Worm (Caenorhabditis elegans): ENCODE measurements around the gene Y22D7AL.4.

The Y22D7AL.4 gene

DNA sequence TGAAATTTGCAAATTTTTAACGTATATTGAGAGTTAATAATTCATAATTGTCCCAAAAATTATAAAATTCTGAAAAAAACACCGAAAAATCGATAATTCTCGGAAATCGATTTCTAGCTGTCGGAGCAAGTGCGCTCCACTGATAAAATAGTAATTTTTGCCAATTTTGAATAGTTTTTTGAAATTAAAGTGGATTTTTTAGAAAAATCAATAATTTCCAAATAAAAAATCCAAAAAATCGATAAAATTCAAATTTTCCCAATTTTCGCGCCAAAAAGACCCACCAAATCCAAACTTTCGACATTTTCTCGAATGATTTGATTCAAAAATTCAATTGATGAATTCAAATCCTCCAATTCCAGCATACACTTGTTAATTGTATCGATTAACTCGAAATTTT, 15.5 kb upstream of the Y22D7AL.4 start:
- TF ChIP-seq ceh-39 (tag; optimal IDR thresholded peaks at IDR 0.05): no peak
- TF ChIP-seq mls-2 (tag; optimal IDR thresholded peaks at IDR 0.05): no peak
- TF ChIP-seq M03D4.4 (tag; optimal IDR thresholded peaks at IDR 0.05): no peak
- no peak for TF ChIP-seq flh-1 (GFP tag; optimal IDR thresholded peaks at IDR 0.05)
- no peak for TF ChIP-seq nhr-12 (tag; optimal IDR thresholded peaks at IDR 0.05)
- no peak for TF ChIP-seq unc-62 (GFP tag; optimal IDR thresholded peaks at IDR 0.05)
- no peak for TF ChIP-seq mab-5 (tag; optimal IDR thresholded peaks at IDR 0.05)
- TF ChIP-seq zip-8 (tag; optimal IDR thresholded peaks at IDR 0.05): no peak
- no peak for TF ChIP-seq ceh-43 (GFP tag; optimal IDR thresholded peaks at IDR 0.05)
- TF ChIP-seq sem-2 (GFP tag; optimal IDR thresholded peaks at IDR 0.05): no peak
- TF ChIP-seq lin-13 (tag; optimal IDR thresholded peaks at IDR 0.05): no peak
- TF ChIP-seq pha-4 (tag; optimal IDR thresholded peaks at IDR 0.05): no peak

DNA sequence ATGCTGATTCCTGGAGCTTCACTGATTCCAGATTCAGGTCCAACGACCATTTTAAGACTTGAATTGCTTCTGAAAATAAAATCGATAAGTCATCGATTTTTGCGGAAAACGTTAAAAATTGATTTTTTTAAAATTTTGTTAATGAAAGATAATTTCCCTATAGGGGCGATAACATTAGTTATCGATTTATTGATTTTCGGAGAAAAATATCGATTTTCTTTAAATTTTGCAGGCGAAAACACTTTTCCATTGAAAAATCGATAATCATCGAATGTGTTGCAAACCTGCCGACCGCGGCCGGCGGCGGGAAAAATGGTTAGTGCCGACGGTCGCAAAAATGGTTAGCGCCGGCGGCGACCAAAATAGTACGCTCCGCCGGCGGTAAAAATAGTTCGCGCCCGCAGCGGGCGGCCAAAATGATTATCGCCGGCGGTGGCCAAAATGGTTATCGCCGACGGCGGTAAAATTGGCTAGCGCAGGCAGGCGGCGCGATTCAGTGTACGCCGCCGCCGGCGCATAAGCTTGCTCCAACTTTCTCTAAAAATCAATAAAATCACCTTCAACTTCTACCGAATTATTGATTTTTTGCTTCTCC, 13.4 kb upstream of the Y22D7AL.4 start:
- TF ChIP-seq unc-62 (GFP tag; optimal IDR thresholded peaks at IDR 0.05) (no peak), snpc-4 (tag; optimal IDR thresholded peaks at IDR 0.05) (no peak), hlh-1 (tag; optimal IDR thresholded peaks at IDR 0.05) (no peak), zip-8 (tag; optimal IDR thresholded peaks at IDR 0.05) (no peak), unc-39 (tag; optimal IDR thresholded peaks at IDR 0.05) (no peak), unc-120 (tag; optimal IDR thresholded peaks at IDR 0.05; ENCODE audit: poor library complexity, severe bottlenecking) (no peak), cnd-1 (tag; optimal IDR thresholded peaks at IDR 0.05) (no peak), M03D4.4 (tag; optimal IDR thresholded peaks at IDR 0.05) (no peak), nhr-237 (tag; optimal IDR thresholded peaks at IDR 0.05) (no peak), lin-13 (tag; optimal IDR thresholded peaks at IDR 0.05) (no peak), ztf-11 (tag; optimal IDR thresholded peaks at IDR 0.05) (no peak), ham-2 (GFP tag; optimal IDR thresholded peaks at IDR 0.05) (no peak)

- no peak for TF ChIP-seq mls-2 (tag; optimal IDR thresholded peaks at IDR 0.05)
- TF ChIP-seq ceh-39 (tag; optimal IDR thresholded peaks at IDR 0.05): no peak
- TF ChIP-seq unc-120 (tag; optimal IDR thresholded peaks at IDR 0.05; ENCODE audit: poor library complexity, severe bottlenecking): no peak
- no peak for TF ChIP-seq ham-2 (GFP tag; optimal IDR thresholded peaks at IDR 0.05)
- no peak for TF ChIP-seq nhr-76 (tag; optimal IDR thresholded peaks at IDR 0.05)
- TF ChIP-seq hlh-1 (tag; optimal IDR thresholded peaks at IDR 0.05): no peak
- no peak for TF ChIP-seq tbx-8 (GFP tag; optimal IDR thresholded peaks at IDR 0.05)
- TF ChIP-seq cnd-1 (tag; optimal IDR thresholded peaks at IDR 0.05): no peak
- TF ChIP-seq nhr-237 (tag; optimal IDR thresholded peaks at IDR 0.05): no peak
- no peak for TF ChIP-seq drap-1 (GFP tag; optimal IDR thresholded peaks at IDR 0.05)
- no peak for TF ChIP-seq nhr-28 (tag; optimal IDR thresholded peaks at IDR 0.05)
Measured at ce11 chrIII:1613933-1614332, 12.5 kb upstream of the Y22D7AL.4 start, which contains the start of gene Y22D7AL.9. Gene Y22D7AL.9 (minus strand): TSS chrIII:1614033.

DNA sequence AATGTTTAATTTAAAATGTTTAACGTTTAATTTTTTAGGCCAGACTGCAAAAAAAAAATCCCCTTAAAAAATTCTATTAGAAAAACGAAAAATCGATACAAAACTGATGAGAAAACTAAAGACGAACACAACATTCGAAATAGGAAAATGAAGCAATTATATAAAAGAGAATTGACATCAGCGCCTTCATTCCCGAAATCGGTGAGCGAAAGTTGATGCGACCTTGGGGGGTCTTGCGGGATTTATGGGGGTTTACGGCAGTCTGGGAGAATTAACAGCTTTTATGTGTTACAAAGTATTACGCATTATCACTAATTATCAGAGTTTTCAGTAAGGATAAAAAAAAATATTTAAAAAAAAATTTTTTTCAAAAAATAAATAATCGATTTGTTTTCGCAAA, 12.0 kb upstream of the Y22D7AL.4 start:
- no peak for TF ChIP-seq unc-62 (GFP tag; optimal IDR thresholded peaks at IDR 0.05)
- TF ChIP-seq blmp-1 (tag; optimal IDR thresholded peaks at IDR 0.05): peak; percentile 62

DNA sequence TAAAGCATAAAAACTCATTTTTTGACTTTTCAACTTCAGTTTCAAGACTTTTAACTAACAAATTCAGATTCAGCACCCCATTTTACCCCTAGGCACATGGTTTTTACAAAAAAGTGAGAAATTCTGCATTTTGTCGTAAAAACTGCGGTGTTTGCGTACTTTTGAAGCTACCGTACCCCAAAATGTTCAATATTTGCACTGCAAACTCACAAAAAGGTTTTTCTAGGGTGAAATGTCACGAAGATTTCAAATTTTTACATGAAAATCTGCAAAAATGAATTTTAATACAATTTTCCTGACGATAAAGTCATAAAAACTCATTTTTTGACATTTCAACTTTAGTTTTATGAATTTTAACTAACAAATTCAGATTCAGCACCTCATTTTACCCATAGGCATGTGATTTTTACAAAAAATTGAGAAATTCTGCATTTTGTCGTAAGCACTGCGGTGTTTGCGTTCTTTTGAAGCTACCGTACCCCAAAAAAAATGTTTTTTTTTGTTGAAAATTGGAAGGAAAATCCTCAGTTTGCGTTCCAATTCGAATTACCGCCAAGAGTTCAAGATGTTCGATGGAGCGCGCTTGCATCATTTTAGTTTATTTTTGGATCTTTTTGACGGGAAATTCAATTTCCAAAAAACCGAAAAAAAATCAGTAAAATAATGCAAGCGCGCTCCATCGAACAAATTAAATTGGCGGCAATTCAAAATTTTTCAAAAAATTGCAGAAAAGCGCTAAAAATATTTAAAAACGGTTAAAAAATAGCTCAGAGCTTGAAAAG, 10.0 kb upstream of the Y22D7AL.4 start:
- peak; percentile 62 for TF ChIP-seq lsy-2 (tag; optimal IDR thresholded peaks at IDR 0.05)
- no peak for TF ChIP-seq drap-1 (GFP tag; optimal IDR thresholded peaks at IDR 0.05)

ce11 chrIII:1618312-1618711, 8.1 kb upstream of the Y22D7AL.4 start:
- TF ChIP-seq lin-13 (tag; optimal IDR thresholded peaks at IDR 0.05) (no peak), ces-1 (GFP tag; optimal IDR thresholded peaks at IDR 0.05) (no peak), elt-1 (tag; optimal IDR thresholded peaks at IDR 0.05; ENCODE audit: borderline replicate concordance, insufficient read depth) (no peak), hlh-1 (tag; optimal IDR thresholded peaks at IDR 0.05) (no peak), sem-2 (GFP tag; optimal IDR thresholded peaks at IDR 0.05) (no peak), nhr-237 (tag; optimal IDR thresholded peaks at IDR 0.05) (no peak), snpc-4 (tag; optimal IDR thresholded peaks at IDR 0.05) (no peak), cnd-1 (tag; optimal IDR thresholded peaks at IDR 0.05) (no peak), lsy-2 (tag; optimal IDR thresholded peaks at IDR 0.05) (no peak), ceh-83 (GFP tag; optimal IDR thresholded peaks at IDR 0.05) (no peak), zip-8 (tag; optimal IDR thresholded peaks at IDR 0.05) (no peak), mls-2 (tag; optimal IDR thresholded peaks at IDR 0.05) (no peak), lin-32 (GFP tag; optimal IDR thresholded peaks at IDR 0.05) (no peak), M03D4.4 (tag; optimal IDR thresholded peaks at IDR 0.05) (no peak)

Data from whole organism, mixed stage, embryonic.